Worm (Caenorhabditis elegans) whole organism, young adult: ENCODE data around the gene Y70C5A.2.

ENCODE experiments used
- B0035.1 ChIP-seq: sonication (generic microtip); optimal IDR thresholded peaks from 2 replicates; lab custom pipeline; 2016; ENCODE audit warnings: missing genetic modification characterization, mild to moderate bottlenecking, missing compliant biosample characterization, missing genotype, missing genetic modification reagents
- C17E4.6 ChIP-seq: fragments of 200-800 bp; sonication (Bioruptor generic); IDR thresholded peaks from 2 replicates; pipeline ENCODE4 v1.3.6; 2022; ENCODE audit warnings: missing genetic modification reagents, missing genetic modification characterization, missing compliant biosample characterization
- F22D6.2 ChIP-seq: sonication (generic microtip); optimal IDR thresholded peaks from 2 replicates; lab custom pipeline; 2016; ENCODE audit warnings: mild to moderate bottlenecking, missing genetic modification characterization, missing compliant biosample characterization
- F23B12.7 ChIP-seq: sonication (generic microtip); optimal IDR thresholded peaks from 2 replicates; lab custom pipeline; 2017; ENCODE audit warnings: missing genetic modification characterization, mild to moderate bottlenecking, missing compliant biosample characterization, antibody characterized with exemption, moderate library complexity; ENCODE audit not compliant: insufficient read depth
- F37B4.10 ChIP-seq: fragments of 200-800 bp; sonication (Bioruptor generic); IDR thresholded peaks from 2 replicates; pipeline ENCODE4 v1.3.6; 2022; ENCODE audit warnings: missing genetic modification characterization, missing compliant biosample characterization
- F55B11.4 ChIP-seq: sonication (generic microtip); optimal IDR thresholded peaks from 2 replicates; lab custom pipeline; 2016; ENCODE audit warnings: missing compliant biosample characterization, missing genetic modification characterization, borderline replicate concordance; ENCODE audit not compliant: insufficient read depth
- K12H6.12 ChIP-seq: fragments of 200-800 bp; sonication (Bioruptor generic); optimal IDR thresholded peaks from 2 replicates; lab custom pipeline; 2018; ENCODE audit warnings: mild to moderate bottlenecking, missing genetic modification characterization, missing compliant biosample characterization
- T07F8.4 ChIP-seq: sonication (generic microtip); optimal IDR thresholded peaks from 2 replicates; lab custom pipeline; 2016; ENCODE audit warnings: mild to moderate bottlenecking, missing genetic modification characterization, moderate library complexity, missing compliant biosample characterization
- Y56A3A.18 ChIP-seq: fragments of 200-800 bp; sonication (Bioruptor generic); IDR thresholded peaks from 2 replicates; pipeline ENCODE4 v1.3.6; 2022; ENCODE audit warnings: missing genetic modification reagents, missing genetic modification characterization, missing compliant biosample characterization
- ZK185.1 ChIP-seq: sonication (generic microtip); optimal IDR thresholded peaks from 2 replicates; lab custom pipeline; 2016; ENCODE audit warnings: mild to moderate bottlenecking, missing genetic modification characterization, missing compliant biosample characterization; ENCODE audit not compliant: poor library complexity, severe bottlenecking
- athp-1 ChIP-seq: sonication (generic microtip); optimal IDR thresholded peaks from 2 replicates; lab custom pipeline; 2017; ENCODE audit warnings: mild to moderate bottlenecking, missing genetic modification characterization, missing compliant biosample characterization
- attf-6 ChIP-seq: fragments of 200-800 bp; sonication (Bioruptor generic); IDR thresholded peaks from 2 replicates; pipeline ENCODE4 v1.3.6; 2022; ENCODE audit warnings: missing genetic modification reagents, missing genetic modification characterization, missing compliant biosample characterization
- bed-1 ChIP-seq: fragments of 200-800 bp; sonication (Bioruptor generic); IDR thresholded peaks from 2 replicates; pipeline ENCODE4 v1.3.6; 2022; ENCODE audit warnings: missing genetic modification reagents, missing genetic modification characterization, missing compliant biosample characterization
- cebp-1 ChIP-seq, 2 experiments: fragments of 200-800 bp in 1 of 2; sonication (Bioruptor generic) in 1 of 2; sonication (generic microtip) in 1 of 2; IDR thresholded peaks in 1 of 2; optimal IDR thresholded peaks in 1 of 2; 2 replicates each; pipeline versions ENCODE4 v1.3.6 to Lab custom; 2017 to 2022; ENCODE audit warnings: missing compliant biosample characterization in 2 of 2, missing genetic modification characterization in 2 of 2, mild to moderate bottlenecking in 1 of 2, missing genetic modification reagents in 1 of 2, moderate library complexity in 1 of 2
- cebp-2 ChIP-seq: fragments of 200-800 bp; sonication (Bioruptor generic); IDR thresholded peaks from 2 replicates; pipeline ENCODE4 v1.3.6; 2022; ENCODE audit warnings: missing genetic modification characterization, missing compliant biosample characterization
- ceh-40 ChIP-seq: fragments of 200-800 bp; sonication (Bioruptor generic); IDR thresholded peaks from 2 replicates; pipeline ENCODE4 v1.3.6; 2022; ENCODE audit warnings: missing genetic modification characterization, missing compliant biosample characterization
- ceh-79 ChIP-seq: sonication (generic microtip); optimal IDR thresholded peaks from 2 replicates; lab custom pipeline; 2017; ENCODE audit warnings: mild to moderate bottlenecking, missing genetic modification characterization, missing compliant biosample characterization
- ceh-91 ChIP-seq: fragments of 200-800 bp; sonication (Bioruptor generic); IDR thresholded peaks from 2 replicates; pipeline ENCODE4 v1.3.6; 2022; ENCODE audit warnings: missing genetic modification reagents, missing genetic modification characterization, missing compliant biosample characterization
- dox-1 ChIP-seq: fragments of 200-800 bp; sonication (Bioruptor generic); IDR thresholded peaks from 2 replicates; pipeline ENCODE4 v1.3.6; 2022; ENCODE audit warnings: missing genetic modification reagents, missing genetic modification characterization, missing compliant biosample characterization
- egl-18 ChIP-seq: fragments of 200-800 bp; sonication (Bioruptor generic); IDR thresholded peaks from 2 replicates; pipeline ENCODE4 v1.3.6; 2022; ENCODE audit warnings: missing genetic modification reagents, missing genetic modification characterization, missing compliant biosample characterization
- ekl-4 ChIP-seq: fragments of 200-800 bp; sonication (Bioruptor generic); IDR thresholded peaks from 2 replicates; pipeline ENCODE4 v1.3.6; 2022; ENCODE audit warnings: missing genetic modification reagents, missing genetic modification characterization, missing compliant biosample characterization
- ets-4 ChIP-seq: fragments of 200-800 bp; sonication (Bioruptor generic); optimal IDR thresholded peaks from 2 replicates; lab custom pipeline; 2018; ENCODE audit warnings: mild to moderate bottlenecking, missing genetic modification characterization, missing compliant biosample characterization
- him-1 ChIP-seq: sonication (generic microtip); optimal IDR thresholded peaks from 2 replicates; lab custom pipeline; 2016; ENCODE audit warnings: missing genotype, missing genetic modification reagents, missing genetic modification characterization, missing compliant biosample characterization
- hlh-12 ChIP-seq: sonication (generic microtip); optimal IDR thresholded peaks from 2 replicates; lab custom pipeline; 2016; ENCODE audit warnings: missing genetic modification characterization, missing compliant biosample characterization
- hmg-20 ChIP-seq: fragments of 200-800 bp; sonication (Bioruptor generic); IDR thresholded peaks from 2 replicates; pipeline ENCODE4 v1.3.6; 2022; ENCODE audit warnings: missing genetic modification reagents, missing genetic modification characterization, missing compliant biosample characterization
- hsf-1 ChIP-seq: fragments of 200-800 bp; sonication (Bioruptor generic); IDR thresholded peaks from 2 replicates; pipeline ENCODE4 v1.3.6; 2022; ENCODE audit warnings: missing genetic modification reagents, missing genetic modification characterization, missing compliant biosample characterization
- let-526 ChIP-seq: fragments of 200-800 bp; sonication (Bioruptor generic); IDR thresholded peaks from 2 replicates; pipeline ENCODE4 v1.3.6; 2022; ENCODE audit warnings: missing genetic modification reagents, missing genetic modification characterization, missing compliant biosample characterization
- let-607 ChIP-seq, 2 experiments: fragments of 200-800 bp in 1 of 2; sonication (Bioruptor generic) in 1 of 2; sonication (generic microtip) in 1 of 2; optimal IDR thresholded peaks; 2 replicates each; lab custom pipeline; 2016 to 2018; ENCODE audit warnings: mild to moderate bottlenecking in 2 of 2, missing compliant biosample characterization in 2 of 2, missing genetic modification characterization in 2 of 2, moderate library complexity in 2 of 2, missing genotype in 1 of 2
- lin-40 ChIP-seq: sonication (generic microtip); optimal IDR thresholded peaks from 2 replicates; lab custom pipeline; 2016; ENCODE audit warnings: missing genetic modification characterization, mild to moderate bottlenecking, missing compliant biosample characterization, missing genotype, missing genetic modification reagents
- lir-1 ChIP-seq: fragments of 200-800 bp; sonication (Bioruptor generic); conservative IDR thresholded peaks from 2 replicates; pipeline ENCODE4 v1.3.6; 2022; ENCODE audit warnings: missing genetic modification reagents, missing genetic modification characterization, missing compliant biosample characterization
- lsy-27 ChIP-seq: sonication (generic microtip); optimal IDR thresholded peaks from 2 replicates; lab custom pipeline; 2017; ENCODE audit warnings: missing genetic modification characterization, mild to moderate bottlenecking, missing compliant biosample characterization, antibody characterized with exemption, missing genotype, borderline replicate concordance; ENCODE audit not compliant: insufficient read depth
- madf-10 ChIP-seq: sonication (generic microtip); optimal IDR thresholded peaks from 2 replicates; lab custom pipeline; 2016; ENCODE audit warnings: mild to moderate bottlenecking, missing genetic modification characterization, missing compliant biosample characterization
- madf-6 ChIP-seq: fragments of 200-800 bp; sonication (Bioruptor generic); IDR thresholded peaks from 2 replicates; pipeline ENCODE4 v1.3.6; 2022; ENCODE audit warnings: missing genetic modification reagents, missing genetic modification characterization, missing compliant biosample characterization
- madf-8 ChIP-seq: fragments of 200-800 bp; sonication (Bioruptor generic); conservative IDR thresholded peaks from 2 replicates; pipeline ENCODE4 v1.3.6; 2022; ENCODE audit warnings: missing genetic modification reagents, missing genetic modification characterization, missing compliant biosample characterization
- mcd-1 ChIP-seq: fragments of 200-800 bp; sonication (Bioruptor generic); IDR thresholded peaks from 2 replicates; pipeline ENCODE4 v1.3.6; 2022; ENCODE audit warnings: missing genetic modification reagents, missing genetic modification characterization, missing compliant biosample characterization
- mxl-1 ChIP-seq: sonication (generic microtip); optimal IDR thresholded peaks from 2 replicates; lab custom pipeline; 2016; ENCODE audit warnings: missing genetic modification characterization, missing compliant biosample characterization
- nfya-1 ChIP-seq: sonication (generic microtip); optimal IDR thresholded peaks from 2 replicates; lab custom pipeline; 2017; ENCODE audit warnings: antibody characterized with exemption, missing compliant biosample characterization, missing genetic modification characterization, borderline replicate concordance; ENCODE audit not compliant: insufficient read depth
- nhr-179 ChIP-seq: sonication (generic microtip); optimal IDR thresholded peaks from 2 replicates; lab custom pipeline; 2016; ENCODE audit warnings: mild to moderate bottlenecking, missing genetic modification characterization, missing compliant biosample characterization
- nhr-27 ChIP-seq: fragments of 200-800 bp; sonication (Bioruptor generic); optimal IDR thresholded peaks from 2 replicates; lab custom pipeline; 2018; ENCODE audit warnings: mild to moderate bottlenecking, missing genetic modification characterization, moderate library complexity, missing compliant biosample characterization
- pbrm-1 ChIP-seq: fragments of 200-800 bp; sonication (Bioruptor generic); IDR thresholded peaks from 2 replicates; pipeline ENCODE4 v1.3.6; 2022; ENCODE audit warnings: missing genetic modification reagents, missing genetic modification characterization, missing compliant biosample characterization
- pha-4 ChIP-seq: fragments of 150-350 bp; sonication (generic microtip); optimal IDR thresholded peaks from 2 replicates; lab custom pipeline; 2014; ENCODE audit warnings: missing biosample characterization, missing genetic modification reagents, missing genetic modification characterization
- repo-1 ChIP-seq: sonication (generic microtip); optimal IDR thresholded peaks from 2 replicates; lab custom pipeline; 2017; ENCODE audit warnings: mild to moderate bottlenecking, missing genetic modification characterization, missing compliant biosample characterization
- rpc-1 ChIP-seq, 2 experiments: fragments of 150-350 bp in 1 of 2; sonication (generic microtip) in 1 of 2; optimal IDR thresholded peaks; 2 replicates each; lab custom pipeline; 2014 to 2018; ENCODE audit warnings: missing biosample characterization in 1 of 2, missing genetic modification characterization in 1 of 2, missing genetic modification reagents in 1 of 2, missing genotype in 1 of 2
- somi-1 ChIP-seq: fragments of 200-800 bp; sonication (Bioruptor generic); optimal IDR thresholded peaks from 2 replicates; lab custom pipeline; 2018; ENCODE audit warnings: mild to moderate bottlenecking, missing genetic modification characterization, missing compliant biosample characterization
- tbp1 ChIP-seq: fragments of 200-800 bp; sonication (Bioruptor generic); optimal IDR thresholded peaks from 2 replicates; lab custom pipeline; 2018; ENCODE audit warnings: mild to moderate bottlenecking, missing genetic modification characterization, missing compliant biosample characterization
- tbx-9 ChIP-seq: sonication (generic microtip); optimal IDR thresholded peaks from 2 replicates; lab custom pipeline; 2016; ENCODE audit warnings: borderline replicate concordance, missing genetic modification characterization, inconsistent platforms, missing compliant biosample characterization
- unc-62 ChIP-seq: fragments of 150-350 bp; optimal IDR thresholded peaks from 2 replicates; lab custom pipeline; 2014; ENCODE audit warnings: missing biosample characterization, missing genetic modification reagents, missing genetic modification characterization

The Y70C5A.2 gene

DNA sequence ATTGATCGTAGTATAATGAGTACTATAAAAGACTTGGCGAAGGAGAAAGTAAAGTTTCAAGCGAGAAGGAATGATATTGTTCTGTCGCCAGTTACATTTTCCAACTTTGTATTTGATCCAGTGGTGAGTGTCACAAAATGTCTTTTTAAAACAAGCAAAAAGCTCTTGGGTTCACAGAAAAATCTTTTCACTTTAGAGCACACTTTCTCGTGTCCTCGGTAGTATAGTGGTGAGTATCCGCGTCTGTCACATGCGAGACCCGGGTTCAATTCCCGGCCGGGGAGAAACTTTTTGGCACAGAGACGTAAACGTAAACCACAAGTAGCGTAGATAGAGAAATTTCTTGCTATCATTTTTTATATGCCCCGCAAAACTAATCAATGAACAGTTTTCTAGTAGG, 17.4 kb upstream of the Y70C5A.2 start (continued):
- no peak for TF ChIP-seq lir-1
- no peak for TF ChIP-seq F55B11.4 (tag; lab: Kevin White, UChicago)
- 0 out of 2 replicates have a peak, but pooled peaks have one; percentile 53 for TF ChIP-seq pbrm-1 (GFP tag; lab: Robert Waterston, UW)
- no peak for TF ChIP-seq ekl-4 (GFP tag; lab: Robert Waterston, UW)
- no peak for TF ChIP-seq F23B12.7 (tag; lab: Kevin White, UChicago)
- TF ChIP-seq nfya-1 (tag; lab: Kevin White, UChicago) = no peak
- no peak for TF ChIP-seq pha-4
- TF ChIP-seq F37B4.10 (GFP tag; lab: Robert Waterston, UW) = no peak
- TF ChIP-seq ets-4 (GFP tag; lab: Kevin White, UChicago) = no peak
- no peak for TF ChIP-seq K12H6.12 (tag; lab: Kevin White, UChicago)
- no peak for TF ChIP-seq T07F8.4
- TF ChIP-seq ceh-79 (tag; lab: Kevin White, UChicago) = no peak
- no peak for TF ChIP-seq madf-8
- no peak for TF ChIP-seq bed-1 (GFP tag; lab: Robert Waterston, UW)
- TF ChIP-seq tbp1 (GFP tag; lab: Kevin White, UChicago) = peak; percentile 89
- peak; percentile 57 for TF ChIP-seq ZK185.1
- no peak for TF ChIP-seq let-526 (GFP tag; lab: Robert Waterston, UW)
- no peak for TF ChIP-seq nhr-27 (tag; lab: Kevin White, UChicago)
- no peak for TF ChIP-seq nhr-179
- no peak for TF ChIP-seq F22D6.2
- peak; percentile 25 for TF ChIP-seq mxl-1 (tag; lab: Kevin White, UChicago)
- peak; percentile 72 for TF ChIP-seq dox-1
- TF ChIP-seq madf-10 = peak; percentile 8
- no peak for TF ChIP-seq let-607 (tag; optimal IDR thresholded peaks at IDR 0.05; lab: Kevin White, UChicago)
- TF ChIP-seq mcd-1 (GFP tag; lab: Robert Waterston, UW) = 0 out of 2 replicates have a peak, but pooled peaks have one; percentile 15
- 0 out of 2 replicates have a peak, but pooled peaks have one; percentile 77 for TF ChIP-seq cebp-2 (GFP tag; lab: Robert Waterston, UW)
- TF ChIP-seq ceh-40 (GFP tag; lab: Robert Waterston, UW) = no peak
- TF ChIP-seq lin-40 = no peak
- TF ChIP-seq unc-62 (GFP tag; lab: Kevin White, UChicago) = no peak
- no peak for TF ChIP-seq somi-1 (GFP tag; lab: Kevin White, UChicago)
- peak; percentile 7 for TF ChIP-seq athp-1 (tag; lab: Kevin White, UChicago)
- TF ChIP-seq cebp-1 (GFP tag; IDR thresholded peaks at IDR 0.05; lab: Robert Waterston, UW) = no peak
- TF ChIP-seq cebp-1 (tag; optimal IDR thresholded peaks at IDR 0.05; lab: Kevin White, UChicago) = no peak
- TF ChIP-seq ceh-91 (GFP tag; lab: Robert Waterston, UW) = no peak
- TF ChIP-seq hlh-12 (tag; lab: Kevin White, UChicago) = no peak
- peak; percentile 70 for TF ChIP-seq rpc-1 (optimal IDR thresholded peaks at IDR 0.05; lab: Kevin White, UChicago)
- TF ChIP-seq rpc-1 (tag; optimal IDR thresholded peaks at IDR 0.05; lab: Kevin White, UChicago) = peak; percentile 85
- TF ChIP-seq lsy-27 = no peak
- TF ChIP-seq tbx-9 (tag; lab: Kevin White, UChicago) = no peak
- peak; percentile 71 for TF ChIP-seq him-1
- no peak for TF ChIP-seq hmg-20
- TF ChIP-seq attf-6 (GFP tag; lab: Robert Waterston, UW) = peak; percentile 83
- no peak for TF ChIP-seq repo-1 (tag; lab: Kevin White, UChicago)
- no peak for TF ChIP-seq egl-18 (GFP tag; lab: Robert Waterston, UW)
- TF ChIP-seq B0035.1 (tag; lab: Kevin White, UChicago) = no peak
- TF ChIP-seq hsf-1 (GFP tag; lab: Robert Waterston, UW) = 0 out of 2 replicates have a peak, but pooled peaks have one; percentile 42
- peak; percentile 45; the same call in 1 of the 2 replicates for TF ChIP-seq madf-6 (GFP tag; lab: Robert Waterston, UW)
- TF ChIP-seq C17E4.6 = no peak
- TF ChIP-seq Y56A3A.18 (GFP tag; lab: Robert Waterston, UW) = 0 out of 2 replicates have a peak, but pooled peaks have one; percentile 53
